Worm (Caenorhabditis elegans) whole organism, early embryonic: Measurements from ENCODE around the gene nlp-101.

ENCODE experiments used
- B0310.2 ChIP-seq: sonication (generic microtip); optimal IDR thresholded peaks from 2 replicates; lab custom pipeline; 2016; ENCODE audit warnings: mild to moderate bottlenecking, missing genetic modification characterization, missing compliant biosample characterization
- F13C5.2 ChIP-seq: sonication (generic microtip); optimal IDR thresholded peaks from 2 replicates; lab custom pipeline; 2017; ENCODE audit warnings: mild to moderate bottlenecking, missing genetic modification characterization, inconsistent platforms, missing compliant biosample characterization
- aly-1 ChIP-seq: sonication (generic microtip); optimal IDR thresholded peaks from 2 replicates; lab custom pipeline; 2016; ENCODE audit warnings: missing genetic modification characterization, missing compliant biosample characterization
- ama-1 ChIP-seq: fragments of 150-350 bp; optimal IDR thresholded peaks from 2 replicates; lab custom pipeline; 2014
- ceh-13 ChIP-seq: fragments of 200-800 bp; sonication (Bioruptor generic); optimal IDR thresholded peaks from 2 replicates; lab custom pipeline; 2018; ENCODE audit warnings: mild to moderate bottlenecking, missing genetic modification characterization, missing compliant biosample characterization
- ceh-36 ChIP-seq: sonication (generic microtip); optimal IDR thresholded peaks from 2 replicates; lab custom pipeline; 2016; ENCODE audit warnings: missing genetic modification characterization, inconsistent platforms, missing compliant biosample characterization
- ets-7 ChIP-seq: sonication (generic microtip); optimal IDR thresholded peaks from 2 replicates; lab custom pipeline; 2016; ENCODE audit warnings: missing genotype, missing genetic modification characterization, missing compliant biosample characterization
- flt-1 ChIP-seq: fragments of 200-800 bp; sonication (Bioruptor generic); IDR thresholded peaks from 2 replicates; pipeline ENCODE4 v1.3.6; 2022; ENCODE audit warnings: missing genetic modification characterization, missing compliant biosample characterization
- hmbx-1 ChIP-seq: sonication (generic microtip); optimal IDR thresholded peaks from 2 replicates; lab custom pipeline; 2016; ENCODE audit warnings: mild to moderate bottlenecking, missing genetic modification characterization, missing compliant biosample characterization
- hmg-4 ChIP-seq: fragments of 200-800 bp; sonication (Bioruptor generic); optimal IDR thresholded peaks from 2 replicates; lab custom pipeline; 2018; ENCODE audit warnings: mild to moderate bottlenecking, missing genetic modification characterization, missing compliant biosample characterization
- hnd-1 ChIP-seq: sonication (generic microtip); optimal IDR thresholded peaks from 2 replicates; lab custom pipeline; 2016; ENCODE audit warnings: missing genetic modification characterization, missing compliant biosample characterization
- pes-1 ChIP-seq: fragments of 200-800 bp; sonication (Bioruptor generic); IDR thresholded peaks from 2 replicates; pipeline ENCODE4 v1.3.6; 2022; ENCODE audit warnings: missing genetic modification reagents, missing genetic modification characterization, missing compliant biosample characterization
- scrt-1 ChIP-seq: fragments of 200-800 bp; sonication (Bioruptor generic); IDR thresholded peaks from 2 replicates; pipeline ENCODE4 v1.3.6; 2022; ENCODE audit warnings: missing genetic modification characterization, missing compliant biosample characterization
- sea-1 ChIP-seq: fragments of 200-800 bp; sonication (Bioruptor generic); conservative IDR thresholded peaks from 2 replicates; pipeline ENCODE4 v1.3.6; 2022; ENCODE audit warnings: missing genetic modification characterization, missing compliant biosample characterization
- tbx-11 ChIP-seq: fragments of 200-800 bp; sonication (Bioruptor generic); IDR thresholded peaks from 2 replicates; pipeline ENCODE4 v1.3.6; 2022; ENCODE audit warnings: missing genetic modification characterization, missing compliant biosample characterization
- tbx-37 ChIP-seq: fragments of 200-800 bp; sonication (Bioruptor generic); conservative IDR thresholded peaks from 2 replicates; pipeline ENCODE4 v1.3.6; 2022; ENCODE audit warnings: missing genetic modification reagents, missing genetic modification characterization, missing compliant biosample characterization
- tra-4 ChIP-seq: sonication (generic microtip); optimal IDR thresholded peaks from 2 replicates; lab custom pipeline; 2017; ENCODE audit warnings: missing genetic modification characterization, missing compliant biosample characterization

nlp-101 gene

DNA sequence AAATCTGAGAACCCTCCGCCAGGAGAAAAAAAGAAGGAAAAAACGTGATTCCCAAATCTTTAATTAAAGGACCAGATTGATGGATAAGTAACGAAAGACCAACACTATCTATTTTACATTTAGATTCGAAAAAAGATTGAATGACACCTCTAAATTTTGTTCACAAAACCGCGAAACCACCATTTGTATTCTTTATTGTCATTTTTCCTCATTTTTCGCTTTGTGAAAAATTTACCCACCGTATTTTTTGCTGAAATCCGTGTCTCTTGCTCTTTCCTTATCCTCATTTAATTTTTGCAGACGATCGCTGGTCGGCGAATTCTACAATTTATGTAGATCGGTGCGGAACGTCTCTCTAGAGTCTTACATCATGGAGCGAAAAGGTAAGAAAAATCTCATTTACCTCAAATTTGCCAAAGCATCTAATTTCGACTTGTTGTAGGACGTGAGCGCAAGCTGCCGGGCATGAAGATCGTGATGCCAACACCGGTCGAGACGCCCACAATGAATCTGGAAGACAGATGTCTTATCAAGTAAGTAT is 22.2 kb upstream of the nlp-101 start, which contains the start of the genes sek-1 and R03G5.6:
sek-1 (plus strand) TSS at position 301 of the 541 bp plus-strand sequence.
R03G5.6 (minus strand) TSS at position 491 of the 541 bp plus-strand sequence.
- no peak for TF ChIP-seq hmg-4 (GFP tag; lab: Kevin White, UChicago)
- TF ChIP-seq F13C5.2 (tag; lab: Kevin White, UChicago), result no peak
- TF ChIP-seq tbx-37 (GFP tag; lab: Robert Waterston, UW), result no peak
- no peak for TF ChIP-seq tra-4 (tag; lab: Kevin White, UChicago)

- TF ChIP-seq ets-7 (tag; lab: Kevin White, UChicago), result no peak
- TF ChIP-seq pes-1, result no peak
- TF ChIP-seq tra-4 (tag; lab: Kevin White, UChicago), result no peak
- no peak for TF ChIP-seq scrt-1
- TF ChIP-seq ama-1 (lab: Kevin White, UChicago), result no peak
These were observed 21.1 kb upstream of the nlp-101 start for ce11 chrX:7817555-7817954.

DNA sequence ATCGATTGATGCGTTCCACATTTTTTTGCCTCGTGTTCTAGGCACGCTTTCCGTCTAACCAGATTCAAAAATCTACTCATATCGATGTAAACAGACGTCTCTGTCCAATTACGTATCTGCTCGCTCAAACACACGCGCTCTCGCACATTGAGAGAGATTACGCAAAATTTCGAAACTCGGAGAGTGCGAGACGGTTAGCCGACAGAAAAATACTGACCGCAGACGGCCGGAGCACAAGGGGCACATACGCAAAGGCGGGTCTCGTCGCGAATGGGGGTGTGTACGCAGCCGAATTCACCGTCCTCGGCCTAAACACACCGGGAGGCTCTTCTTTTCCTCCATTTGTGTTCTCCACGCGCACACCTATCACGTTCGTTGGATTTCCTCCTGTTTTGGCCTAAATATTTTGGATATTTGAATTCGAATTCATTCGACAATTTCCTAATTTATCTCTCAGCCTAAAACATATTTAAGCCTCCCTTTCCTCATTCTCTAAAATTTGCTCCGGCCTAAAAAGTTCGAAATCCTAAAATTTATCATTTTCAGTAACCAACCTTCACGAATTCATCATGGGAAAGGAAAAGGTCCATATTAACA is 15.5 kb upstream of the nlp-101 start, which contains the start of gene eef-1A.2:
eef-1A.2 (plus strand) TSS at position 547 of the 597 bp plus-strand sequence.
- peak; percentile 60 for TF ChIP-seq F13C5.2 (tag; lab: Kevin White, UChicago)
- no peak for TF ChIP-seq ama-1 (lab: Kevin White, UChicago)
- peak; percentile 87 for TF ChIP-seq hmg-4 (GFP tag; lab: Kevin White, UChicago)
- TF ChIP-seq B0310.2 (tag; lab: Kevin White, UChicago), result no peak
- 0 out of 2 replicates have a peak, but pooled peaks have one; percentile 48 for TF ChIP-seq sea-1 (GFP tag; lab: Robert Waterston, UW)
- peak; percentile 46; the same call in 1 of the 2 replicates for TF ChIP-seq pes-1
- no peak for TF ChIP-seq scrt-1
- TF ChIP-seq ets-7 (tag; lab: Kevin White, UChicago), result no peak
- TF ChIP-seq ceh-36 (tag; lab: Kevin White, UChicago), result peak; percentile 45
- TF ChIP-seq ceh-13 (GFP tag; lab: Kevin White, UChicago), result no peak
- TF ChIP-seq hnd-1 (tag; lab: Kevin White, UChicago), result no peak
- peak; percentile 64 for TF ChIP-seq aly-1 (tag; lab: Kevin White, UChicago)

- peak; percentile 60 for TF ChIP-seq ama-1 (lab: Kevin White, UChicago)
- TF ChIP-seq ets-7 (tag; lab: Kevin White, UChicago), result no peak
- TF ChIP-seq F13C5.2 (tag; lab: Kevin White, UChicago), result no peak
- no peak for TF ChIP-seq ceh-13 (GFP tag; lab: Kevin White, UChicago)
- TF ChIP-seq sea-1 (GFP tag; lab: Robert Waterston, UW), result no peak
- peak; percentile 14 for TF ChIP-seq hmg-4 (GFP tag; lab: Kevin White, UChicago)
- no peak for TF ChIP-seq flt-1 (GFP tag; lab: Robert Waterston, UW)
These were observed 13.0 kb upstream of the nlp-101 start for ce11 chrX:7825707-7826106.

ce11 chrX:7826590-7827260 is 12.0 kb upstream of the nlp-101 start:
- TF ChIP-seq ama-1 (lab: Kevin White, UChicago) (no peak), ceh-36 (tag; lab: Kevin White, UChicago) (no peak), F13C5.2 (tag; lab: Kevin White, UChicago) (no peak), hnd-1 (tag; lab: Kevin White, UChicago) (no peak), hmg-4 (GFP tag; lab: Kevin White, UChicago) (no peak), B0310.2 (tag; lab: Kevin White, UChicago) (no peak), pes-1 (no peak)

- TF ChIP-seq scrt-1 (no peak), ets-7 (tag; lab: Kevin White, UChicago) (no peak), tra-4 (tag; lab: Kevin White, UChicago) (no peak), tbx-37 (GFP tag; lab: Robert Waterston, UW) (no peak), ama-1 (lab: Kevin White, UChicago) (no peak)
These were observed 10.7 kb upstream of the nlp-101 start for ce11 chrX:7827989-7828388.

DNA sequence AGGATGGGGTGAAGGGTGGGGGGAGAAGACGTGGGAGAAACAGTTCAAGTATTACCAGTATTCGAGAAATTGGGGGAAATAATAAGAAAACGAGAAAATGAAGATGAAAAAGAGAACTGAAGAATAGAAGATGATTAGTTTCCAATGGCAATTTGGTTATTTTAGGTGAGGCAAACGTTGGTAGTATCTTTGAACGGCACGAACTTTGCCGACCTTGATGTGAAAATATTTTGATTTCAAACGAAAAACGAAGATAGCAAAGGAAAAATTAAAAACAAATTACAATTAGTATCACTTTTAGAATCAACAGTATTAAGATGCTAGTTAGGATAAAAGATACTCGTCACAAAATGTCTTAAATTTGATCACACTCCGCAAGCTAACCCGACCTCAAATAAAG is 4.6 kb upstream of the nlp-101 start, which contains the start of gene sul-3:
sul-3 (minus strand) TSS at position 101 of the 400 bp plus-strand sequence.
- TF ChIP-seq aly-1 (tag; lab: Kevin White, UChicago), result no peak
- no peak for TF ChIP-seq B0310.2 (tag; lab: Kevin White, UChicago)
- no peak for TF ChIP-seq tbx-11 (GFP tag; lab: Robert Waterston, UW)
- no peak for TF ChIP-seq flt-1 (GFP tag; lab: Robert Waterston, UW)
- TF ChIP-seq pes-1, result no peak
- TF ChIP-seq tra-4 (tag; lab: Kevin White, UChicago), result no peak
- no peak for TF ChIP-seq ama-1 (lab: Kevin White, UChicago)
- TF ChIP-seq hmg-4 (GFP tag; lab: Kevin White, UChicago), result no peak
- TF ChIP-seq hnd-1 (tag; lab: Kevin White, UChicago), result no peak
- TF ChIP-seq ceh-36 (tag; lab: Kevin White, UChicago), result no peak
- no peak for TF ChIP-seq ets-7 (tag; lab: Kevin White, UChicago)
- no peak for TF ChIP-seq tbx-37 (GFP tag; lab: Robert Waterston, UW)
- no peak for TF ChIP-seq scrt-1
- no peak for TF ChIP-seq hmbx-1 (tag; lab: Kevin White, UChicago)
- TF ChIP-seq sea-1 (GFP tag; lab: Robert Waterston, UW), result no peak
- TF ChIP-seq ceh-13 (GFP tag; lab: Kevin White, UChicago), result no peak
- no peak for TF ChIP-seq F13C5.2 (tag; lab: Kevin White, UChicago)
